Fruit fly (Drosophila melanogaster) whole organism, embryonic: ENCODE data around the gene CG4968.

Experiments
- Bteb2 ChIP-seq: fragments of 200-800 bp; sonication (Bioruptor generic); optimal IDR thresholded peaks from 2 replicates; lab custom pipeline; 2016; ENCODE audit warnings: missing biosample characterization, missing genetic modification characterization
- CG11247 ChIP-seq: fragments of 200-800 bp; sonication (Bioruptor generic); IDR thresholded peaks from 2 replicates; pipeline ENCODE4 v1.3.6; 2022; ENCODE audit warnings: missing biosample characterization, missing genetic modification characterization
- CG12155 ChIP-seq: fragments of 200-800 bp; sonication (Bioruptor generic); optimal IDR thresholded peaks from 3 replicates; lab custom pipeline; 2016; ENCODE audit warnings: missing biosample characterization, missing genetic modification characterization
- CG12219 ChIP-seq: fragments of 200-800 bp; sonication (Bioruptor generic); optimal IDR thresholded peaks from 3 replicates; lab custom pipeline; 2018; ENCODE audit warnings: missing biosample characterization, mild to moderate bottlenecking, missing genetic modification characterization
- CG12391 ChIP-seq: fragments of 200-800 bp; sonication (Bioruptor generic); optimal IDR thresholded peaks from 3 replicates; lab custom pipeline; 2018; ENCODE audit warnings: missing biosample characterization, mild to moderate bottlenecking, missing genetic modification characterization, moderate library complexity
- CG13296 ChIP-seq: fragments of 200-800 bp; sonication (Bioruptor generic); optimal IDR thresholded peaks from 3 replicates; lab custom pipeline; 2018; ENCODE audit warnings: missing biosample characterization, mild to moderate bottlenecking, missing genetic modification characterization
- CG13424 ChIP-seq: fragments of 200-800 bp; sonication (Bioruptor generic); optimal IDR thresholded peaks from 2 replicates; lab custom pipeline; 2019; ENCODE audit warnings: missing biosample characterization, mild to moderate bottlenecking, missing genetic modification characterization, moderate library complexity
- CG1529 ChIP-seq: fragments of 200-800 bp; sonication (Bioruptor generic); optimal IDR thresholded peaks from 3 replicates; lab custom pipeline; 2018; ENCODE audit warnings: missing biosample characterization, missing genetic modification characterization
- CG17186 ChIP-seq: fragments of 200-800 bp; sonication (Bioruptor generic); optimal IDR thresholded peaks from 3 replicates; lab custom pipeline; 2017; ENCODE audit warnings: missing biosample characterization, missing genetic modification reagents, missing genetic modification characterization
- CG17361 ChIP-seq: fragments of 200-800 bp; sonication (Bioruptor generic); IDR thresholded peaks from 3 replicates; pipeline ENCODE4 v1.3.6; 2022; ENCODE audit warnings: missing biosample characterization, missing genetic modification characterization
- CG2116 ChIP-seq: fragments of 200-800 bp; sonication (Bioruptor generic); optimal IDR thresholded peaks from 3 replicates; lab custom pipeline; 2018; ENCODE audit warnings: missing biosample characterization, mild to moderate bottlenecking, missing genetic modification characterization
- CG2199 ChIP-seq: fragments of 200-800 bp; sonication (Bioruptor generic); IDR thresholded peaks from 3 replicates; pipeline ENCODE4 v1.3.6; 2022; ENCODE audit warnings: missing biosample characterization, missing genetic modification characterization
- CG32772 ChIP-seq: fragments of 200-800 bp; sonication (Bioruptor generic); IDR thresholded peaks from 2 replicates; pipeline ENCODE4 v1.3.6; 2022; ENCODE audit warnings: missing biosample characterization, missing genetic modification characterization
- CG33557 ChIP-seq: fragments of 200-800 bp; sonication (Bioruptor generic); optimal IDR thresholded peaks from 2 replicates; lab custom pipeline; 2019; ENCODE audit warnings: missing biosample characterization, mild to moderate bottlenecking, missing genetic modification characterization, moderate library complexity
- CG4424 ChIP-seq: fragments of 200-800 bp; sonication (Bioruptor generic); optimal IDR thresholded peaks from 3 replicates; lab custom pipeline; 2016; ENCODE audit warnings: missing biosample characterization, missing genetic modification characterization
- CG4820 ChIP-seq: fragments of 200-800 bp; sonication (Bioruptor generic); optimal IDR thresholded peaks from 3 replicates; lab custom pipeline; 2016; ENCODE audit warnings: missing biosample characterization, missing genetic modification characterization
- CG6765 ChIP-seq: fragments of 200-800 bp; sonication (Bioruptor generic); optimal IDR thresholded peaks from 3 replicates; lab custom pipeline; 2017; ENCODE audit warnings: missing biosample characterization, mild to moderate bottlenecking, missing genetic modification characterization
- CG7357 ChIP-seq: fragments of 200-800 bp; sonication (Bioruptor generic); IDR thresholded peaks from 3 replicates; pipeline ENCODE4 v1.3.6; 2022; ENCODE audit warnings: missing biosample characterization, missing genetic modification characterization
- CG8924 ChIP-seq: fragments of 200-800 bp; optimal IDR thresholded peaks from 3 replicates; lab custom pipeline; 2019; ENCODE audit warnings: missing biosample characterization, mild to moderate bottlenecking, missing genetic modification characterization, moderate library complexity
- CG9727 ChIP-seq: fragments of 200-800 bp; sonication (Bioruptor generic); optimal IDR thresholded peaks from 3 replicates; lab custom pipeline; 2017; ENCODE audit warnings: missing biosample characterization, mild to moderate bottlenecking, missing genetic modification characterization
- Dad ChIP-seq: fragments of 200-800 bp; sonication (Bioruptor generic); optimal IDR thresholded peaks from 3 replicates; lab custom pipeline; 2016; ENCODE audit warnings: missing biosample characterization, missing genetic modification characterization
- Dip3 ChIP-seq: fragments of 200-800 bp; sonication (Bioruptor generic); optimal IDR thresholded peaks from 3 replicates; lab custom pipeline; 2016; ENCODE audit warnings: missing biosample characterization, missing genetic modification characterization
- Dp ChIP-seq: fragments of 200-800 bp; sonication (Bioruptor generic); optimal IDR thresholded peaks from 2 replicates; lab custom pipeline; 2018; ENCODE audit warnings: missing biosample characterization, mild to moderate bottlenecking, missing genetic modification characterization, moderate library complexity
- GATAe ChIP-seq: fragments of 200-800 bp; sonication (Bioruptor generic); conservative IDR thresholded peaks from 2 replicates; pipeline ENCODE4 v1.3.6; 2022; ENCODE audit warnings: missing biosample characterization, missing genetic modification characterization
- H15 ChIP-seq: fragments of 200-800 bp; sonication (Bioruptor generic); IDR thresholded peaks from 3 replicates; pipeline ENCODE4 v1.3.6; 2022; ENCODE audit warnings: missing biosample characterization, missing genetic modification characterization
- Hsf ChIP-seq: fragments of 200-800 bp; sonication (Bioruptor generic); optimal IDR thresholded peaks from 3 replicates; lab custom pipeline; 2016; ENCODE audit warnings: missing biosample characterization, missing genetic modification characterization
- Max ChIP-seq: fragments of 200-800 bp; sonication (Bioruptor generic); optimal IDR thresholded peaks from 2 replicates; lab custom pipeline; 2016; ENCODE audit warnings: missing biosample characterization, mild to moderate bottlenecking, missing genetic modification characterization
- Myb ChIP-seq: fragments of 200-800 bp; sonication (Bioruptor generic); optimal IDR thresholded peaks from 2 replicates; lab custom pipeline; 2016; ENCODE audit warnings: missing biosample characterization, missing genetic modification characterization
- NC2β ChIP-seq: fragments of 200-800 bp; sonication (Bioruptor generic); optimal IDR thresholded peaks from 2 replicates; lab custom pipeline; 2016; ENCODE audit warnings: missing biosample characterization, missing genetic modification characterization
- Nf-YC ChIP-seq: fragments of 200-800 bp; optimal IDR thresholded peaks from 3 replicates; lab custom pipeline; 2019; ENCODE audit warnings: missing biosample characterization, mild to moderate bottlenecking, missing genetic modification characterization, moderate library complexity
- Oaz ChIP-seq: fragments of 200-800 bp; sonication (Bioruptor generic); IDR thresholded peaks from 2 replicates; pipeline ENCODE4 v1.3.6; 2022; ENCODE audit warnings: missing biosample characterization, missing genetic modification characterization
- Tbp ChIP-seq: fragments of >200 bp; optimal IDR thresholded peaks from 2 replicates; lab custom pipeline; 2018; ENCODE audit warnings: missing biosample characterization, missing genetic modification characterization
- Trl ChIP-seq, 3 experiments: fragments of >200 bp in 2 of 3; fragments of 200-800 bp in 1 of 3; sonication (Bioruptor generic) in 1 of 3; optimal IDR thresholded peaks; 2 replicates in 1 of 3; 3 replicates in 2 of 3; lab custom pipeline; 2016 to 2017; ENCODE audit warnings: missing biosample characterization in 1 of 3, missing genetic modification characterization in 1 of 3
- ara ChIP-seq: fragments of 200-800 bp; sonication (Bioruptor generic); IDR thresholded peaks from 2 replicates; pipeline ENCODE4 v1.3.6; 2022; ENCODE audit warnings: missing biosample characterization, missing genetic modification characterization
- bowl ChIP-seq: fragments of 200-800 bp; sonication (Bioruptor generic); IDR thresholded peaks from 2 replicates; pipeline ENCODE4 v1.3.6; 2022; ENCODE audit warnings: missing biosample characterization, missing genetic modification characterization
- br ChIP-seq: fragments of >200 bp; optimal IDR thresholded peaks from 2 replicates; lab custom pipeline; 2017
- dan ChIP-seq: fragments of 200-800 bp; sonication (Bioruptor generic); IDR thresholded peaks from 2 replicates; pipeline ENCODE4 v1.3.6; 2022; ENCODE audit warnings: missing biosample characterization, missing genetic modification characterization
- disco-r ChIP-seq: fragments of 200-800 bp; sonication (Bioruptor generic); optimal IDR thresholded peaks from 2 replicates; lab custom pipeline; 2016; ENCODE audit warnings: missing biosample characterization, missing genetic modification characterization
- fru ChIP-seq: fragments of >200 bp; optimal IDR thresholded peaks from 2 replicates; lab custom pipeline; 2017
- fu2 ChIP-seq: fragments of 200-800 bp; sonication (Bioruptor generic); optimal IDR thresholded peaks from 2 replicates; lab custom pipeline; 2016; ENCODE audit warnings: missing biosample characterization, missing genetic modification characterization
- gfzf ChIP-seq: fragments of 200-800 bp; sonication (Bioruptor generic); optimal IDR thresholded peaks from 2 replicates; lab custom pipeline; 2016; ENCODE audit warnings: missing biosample characterization, mild to moderate bottlenecking, missing genetic modification characterization, moderate library complexity
- ind ChIP-seq: fragments of 200-800 bp; sonication (Bioruptor generic); optimal IDR thresholded peaks from 3 replicates; lab custom pipeline; 2016; ENCODE audit warnings: missing biosample characterization, missing genetic modification characterization
- insv ChIP-seq, 2 experiments: fragments of 200-800 bp; sonication (Bioruptor generic); optimal IDR thresholded peaks; 3 replicates each; lab custom pipeline; 2016 to 2018; ENCODE audit warnings: missing biosample characterization in 2 of 2, missing genetic modification characterization in 2 of 2
- klu ChIP-seq: fragments of 200-800 bp; sonication (Bioruptor generic); IDR thresholded peaks from 2 replicates; pipeline ENCODE4 v1.3.6; 2022; ENCODE audit warnings: missing biosample characterization, missing genetic modification characterization
- mld ChIP-seq: fragments of 200-800 bp; sonication (Bioruptor generic); IDR thresholded peaks from 3 replicates; pipeline ENCODE4 v1.3.6; 2022; ENCODE audit warnings: missing biosample characterization, missing genetic modification characterization; ENCODE audit not compliant: partially characterized antibody
- pnt ChIP-seq: fragments of 200-800 bp; sonication (Bioruptor generic); optimal IDR thresholded peaks from 3 replicates; lab custom pipeline; 2016; ENCODE audit warnings: missing biosample characterization, missing genetic modification characterization
- ranshi ChIP-seq: fragments of 200-800 bp; sonication (Bioruptor generic); IDR thresholded peaks from 2 replicates; pipeline ENCODE4 v1.3.6; 2022; ENCODE audit warnings: missing biosample characterization, missing genetic modification characterization
- rib ChIP-seq: fragments of 200-800 bp; sonication (Bioruptor generic); IDR thresholded peaks from 2 replicates; pipeline ENCODE4 v1.3.6; 2022; ENCODE audit warnings: missing biosample characterization, missing genetic modification characterization
- salm ChIP-seq: fragments of 200-800 bp; sonication (Bioruptor generic); optimal IDR thresholded peaks from 2 replicates; lab custom pipeline; 2018; ENCODE audit warnings: missing biosample characterization, mild to moderate bottlenecking, missing genetic modification characterization
- sisA ChIP-seq: fragments of 200-800 bp; sonication (Bioruptor generic); IDR thresholded peaks from 2 replicates; pipeline ENCODE4 v1.3.6; 2022; ENCODE audit warnings: missing biosample characterization, missing genetic modification characterization
- unpg ChIP-seq: fragments of 200-800 bp; sonication (Bioruptor generic); optimal IDR thresholded peaks from 3 replicates; lab custom pipeline; 2018; ENCODE audit warnings: missing biosample characterization, mild to moderate bottlenecking, missing genetic modification characterization, moderate library complexity
- usp ChIP-seq: fragments of >200 bp; optimal IDR thresholded peaks from 2 replicates; lab custom pipeline; 2017; ENCODE audit warnings: missing biosample characterization, missing genetic modification characterization

The CG4968 gene

dm6 chr2L:10334854-10335277 is 28.1 kb downstream of the CG4968 start (continued):
- TF ChIP-seq CG2199 (GFP tag; lab: Robert Waterston, UW) = peak; percentile 86; the same call in 2 of the 3 replicates
- TF ChIP-seq usp (GFP tag; lab: Kevin White, UChicago) = no peak
- peak; percentile 21 for TF ChIP-seq fu2 (GFP tag; lab: Kevin White, UChicago)
- peak; percentile 27 for TF ChIP-seq pnt (GFP tag; lab: Kevin White, UChicago)
- TF ChIP-seq Oaz (GFP tag; lab: Robert Waterston, UW) = no peak
- peak; percentile 36 for TF ChIP-seq CG4424
- peak; percentile 36 for TF ChIP-seq Bteb2 (GFP tag; lab: Kevin White, UChicago)
- no peak for TF ChIP-seq CG7357 (GFP tag; lab: Robert Waterston, UW)
- no peak for TF ChIP-seq dan
- TF ChIP-seq CG4820 (GFP tag; lab: Kevin White, UChicago) = peak; percentile 2
- TF ChIP-seq klu (GFP tag; lab: Robert Waterston, UW) = no peak
- peak; percentile 79; the same call in 1 of the 2 replicates for TF ChIP-seq rib (GFP tag; lab: Robert Waterston, UW)
- TF ChIP-seq CG6765 (GFP tag; lab: Kevin White, UChicago) = peak; percentile 77
- peak; percentile 76 for TF ChIP-seq CG33557
- peak; percentile 46 for TF ChIP-seq CG12391
- peak; percentile 75 for TF ChIP-seq CG12219
- TF ChIP-seq H15 = no peak
- peak; percentile 50; the same call in 2 of the 3 replicates for TF ChIP-seq CG17361 (GFP tag; lab: Robert Waterston, UW)
- TF ChIP-seq ara (GFP tag; lab: Robert Waterston, UW) = peak; percentile 69
- TF ChIP-seq br = no peak
- TF ChIP-seq gfzf (GFP tag; lab: Kevin White, UChicago) = peak; percentile 34
- no peak; the same call in 1 of the 2 replicates for TF ChIP-seq bowl
- no peak for TF ChIP-seq Dip3 (GFP tag; lab: Kevin White, UChicago)
- TF ChIP-seq CG13424 (tag; lab: Kevin White, UChicago) = peak; percentile 56
- no peak for TF ChIP-seq fru (lab: Kevin White, UChicago)
- TF ChIP-seq Tbp (GFP tag; lab: Kevin White, UChicago) = no peak
- peak; percentile 57 for TF ChIP-seq unpg
- TF ChIP-seq ind (GFP tag; lab: Kevin White, UChicago) = peak; percentile 9
- no peak for TF ChIP-seq Dp (GFP tag; lab: Kevin White, UChicago)
- TF ChIP-seq sisA = no peak
- peak; percentile 44 for TF ChIP-seq Hsf
- peak; percentile 74 for TF ChIP-seq Nf-YC (tag; lab: Kevin White, UChicago)
- TF ChIP-seq insv (GFP tag; optimal IDR thresholded peaks at IDR 0.05; lab: Kevin White, UChicago) = peak in 1 of 2 experiments; percentile 43
- peak; percentile 17 for TF ChIP-seq Dad
- TF ChIP-seq CG11247 (GFP tag; lab: Robert Waterston, UW) = no peak
- peak; percentile 9 for TF ChIP-seq Myb (GFP tag; lab: Kevin White, UChicago)
- peak; percentile 93 for TF ChIP-seq GATAe (GFP tag; lab: Robert Waterston, UW)
- TF ChIP-seq CG12155 (GFP tag; lab: Kevin White, UChicago) = peak; percentile 7
- TF ChIP-seq CG32772 (GFP tag; lab: Robert Waterston, UW) = no peak
- peak; percentile 24 for TF ChIP-seq disco-r (GFP tag; lab: Kevin White, UChicago)
- peak; percentile 6 for TF ChIP-seq Max
- TF ChIP-seq CG17186 (GFP tag; lab: Kevin White, UChicago) = no peak
- no peak for TF ChIP-seq mld
- peak; percentile 55 for TF ChIP-seq NC2β (GFP tag; lab: Kevin White, UChicago)
- peak in 1 of 2 experiments; percentile 31 for TF ChIP-seq Trl (optimal IDR thresholded peaks at IDR 0.05; lab: Kevin White, UChicago)
- peak; percentile 45 for TF ChIP-seq Trl (GFP tag; optimal IDR thresholded peaks at IDR 0.05; lab: Kevin White, UChicago)
- TF ChIP-seq salm (tag; lab: Kevin White, UChicago) = peak; percentile 73
- TF ChIP-seq CG13296 (GFP tag; lab: Kevin White, UChicago) = peak; percentile 90
- peak; percentile 46; the same call in 1 of the 2 replicates for TF ChIP-seq ranshi (GFP tag; lab: Robert Waterston, UW)
- TF ChIP-seq CG9727 (GFP tag; lab: Kevin White, UChicago) = peak; percentile 57
- peak; percentile 62 for TF ChIP-seq CG1529 (GFP tag; lab: Kevin White, UChicago)
- no peak for TF ChIP-seq CG2116 (GFP tag; lab: Kevin White, UChicago)
- TF ChIP-seq CG8924 (tag; lab: Kevin White, UChicago) = peak; percentile 82
